Worm (Caenorhabditis elegans) whole organism, L4/young adult: Measurements from ENCODE around the gene C55B6.1.

Experiments
- W03F9.2 ChIP-seq: fragments of 150-350 bp; optimal IDR thresholded peaks from 2 replicates; lab custom pipeline; 2014; ENCODE audit warnings: missing biosample characterization, missing genetic modification characterization
- dao-5 ChIP-seq: sonication (generic microtip); optimal IDR thresholded peaks from 2 replicates; lab custom pipeline; 2016; ENCODE audit warnings: missing genotype, missing genetic modification characterization, moderate library complexity, missing compliant biosample characterization

DNA sequence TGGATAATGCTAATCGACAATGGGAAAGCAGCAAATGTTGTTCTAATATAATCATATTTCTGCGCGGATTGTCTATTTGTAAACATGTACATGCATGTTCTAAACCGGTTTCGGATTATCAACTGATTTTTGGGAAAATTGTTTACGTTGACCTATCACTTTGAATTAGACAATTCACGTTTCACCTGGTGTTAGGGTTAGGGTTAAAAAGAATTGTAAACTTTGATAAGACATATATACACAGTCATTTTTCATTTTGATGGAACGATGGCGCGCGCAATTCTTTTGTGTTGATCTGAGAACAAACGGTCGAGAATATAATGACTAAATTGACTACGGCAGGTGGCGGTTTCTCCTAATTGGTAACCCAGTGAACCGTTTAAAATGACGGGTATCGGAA lies 42.0 kb downstream of the C55B6.1 start:
- TF ChIP-seq W03F9.2 (tag; lab: Kevin White, UChicago) (no peak), dao-5 (tag; lab: Kevin White, UChicago) (no peak)
